Fruit fly (Drosophila melanogaster): Measurements from ENCODE around the gene CG5011.
A peak's percentile ranks its signal among the peaks of the same experiment; 100 is the strongest.

dm6 chr2L:1157679-1158518, 42.6 kb upstream of the CG5011 start, which contains the start of gene capt:
- TF ChIP-seq CG16779 (tag; optimal IDR thresholded peaks at IDR 0.05) (no peak), cyc (GFP tag; optimal IDR thresholded peaks at IDR 0.05) (peak; percentile 54), Lpt (GFP tag; optimal IDR thresholded peaks at IDR 0.05) (no peak), esn (GFP tag; optimal IDR thresholded peaks at IDR 0.05) (peak; percentile 30), topi (GFP tag; optimal IDR thresholded peaks at IDR 0.05) (peak; percentile 27), eg (GFP tag; IDR thresholded peaks at IDR 0.05) (peak; percentile 55; the same call in 1 of the 3 replicates), CG11762 (GFP tag; optimal IDR thresholded peaks at IDR 0.05; ENCODE audit: insufficient read depth) (no peak), CG10669 (GFP tag; optimal IDR thresholded peaks at IDR 0.05) (no peak), Gug (GFP tag; IDR thresholded peaks at IDR 0.05) (no peak), Blimp-1 (GFP tag; optimal IDR thresholded peaks at IDR 0.05) (no peak)

Data from whole organism, prepupa.